Worm (Caenorhabditis elegans): Measurements from ENCODE around the gene H35B03.2.

- TF ChIP-seq M03D4.4 (tag; optimal IDR thresholded peaks at IDR 0.05) (no peak), nhr-28 (tag; optimal IDR thresholded peaks at IDR 0.05) (no peak), unc-39 (tag; optimal IDR thresholded peaks at IDR 0.05) (no peak), mls-2 (tag; optimal IDR thresholded peaks at IDR 0.05) (no peak), elt-3 (tag; optimal IDR thresholded peaks at IDR 0.05) (no peak), lin-13 (tag; optimal IDR thresholded peaks at IDR 0.05) (no peak), nhr-237 (tag; optimal IDR thresholded peaks at IDR 0.05) (no peak), unc-62 (GFP tag; optimal IDR thresholded peaks at IDR 0.05) (no peak), mep-1 (tag; optimal IDR thresholded peaks at IDR 0.05) (no peak)
Observed at ce11 chrIV:5758695-5759094, 27.2 kb upstream of the H35B03.2 start.
